Worm (Caenorhabditis elegans): ENCODE data around the gene srxa-5.

DNA sequence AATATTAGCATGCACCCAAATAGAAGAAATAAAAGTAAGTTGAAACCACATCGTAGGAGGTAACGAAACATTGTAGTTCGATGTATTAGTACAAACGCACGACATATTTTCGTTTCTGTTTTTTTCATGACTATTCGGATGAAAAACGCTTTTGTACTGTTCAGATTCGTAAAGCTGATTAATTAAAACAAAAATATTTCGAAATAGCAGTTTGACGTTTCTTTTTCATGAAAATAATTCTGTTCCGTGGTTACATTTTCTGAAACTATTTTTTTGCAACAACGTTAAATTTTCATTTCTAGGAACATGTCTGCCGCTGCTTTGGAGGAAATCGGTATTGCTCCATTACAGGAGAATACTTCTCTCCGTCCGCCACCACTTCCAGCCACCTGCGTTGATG, 43.3 kb upstream of the srxa-5 start, which contains the start of gene rpt-3:
- TF ChIP-seq jun-1 (tag; optimal IDR thresholded peaks at IDR 0.05): no peak
- no peak for TF ChIP-seq skn-1 (tag; optimal IDR thresholded peaks at IDR 0.05)
- TF ChIP-seq nhr-11 (tag; optimal IDR thresholded peaks at IDR 0.05): no peak
- TF ChIP-seq lin-15B (tag; optimal IDR thresholded peaks at IDR 0.05): no peak
- no peak for TF ChIP-seq sea-2 (GFP tag; optimal IDR thresholded peaks at IDR 0.05)
- no peak for TF ChIP-seq fkh-10 (GFP tag; optimal IDR thresholded peaks at IDR 0.05)

Data from whole organism, L3 larva.